Worm (Caenorhabditis elegans) whole organism, L1 larva: Measurements from ENCODE around the gene cpna-2.

Source experiments
- alr-1 ChIP-seq: fragments of 200-800 bp; sonication (Bioruptor generic); optimal IDR thresholded peaks from 2 replicates; lab custom pipeline; 2018; ENCODE audit warnings: borderline replicate concordance, mild to moderate bottlenecking, missing genetic modification characterization, missing compliant biosample characterization
- ama-1 ChIP-seq: fragments of 150-350 bp; optimal IDR thresholded peaks from 2 replicates; lab custom pipeline; 2014
- blmp-1 ChIP-seq: fragments of 150-350 bp; optimal IDR thresholded peaks from 2 replicates; lab custom pipeline; 2014; ENCODE audit warnings: missing biosample characterization, missing genetic modification characterization
- ceh-90 ChIP-seq: sonication (generic microtip); optimal IDR thresholded peaks from 2 replicates; lab custom pipeline; 2016; ENCODE audit warnings: missing genetic modification characterization, missing compliant biosample characterization
- dsc-1 ChIP-seq: sonication (generic microtip); optimal IDR thresholded peaks from 2 replicates; lab custom pipeline; 2016; ENCODE audit warnings: mild to moderate bottlenecking, missing genetic modification characterization, missing compliant biosample characterization
- efl-1 ChIP-seq, 4 experiments: fragments of 150-350 bp; optimal IDR thresholded peaks in 3 of 4; peaks in 1 of 4; 1 replicate in 1 of 4; 2 replicates in 3 of 4; lab custom pipeline; 2014; ENCODE audit warnings: missing biosample characterization in 2 of 4, missing genetic modification characterization in 2 of 4, missing genetic modification reagents in 2 of 4
- elt-2 ChIP-seq: sonication (generic microtip); optimal IDR thresholded peaks from 2 replicates; lab custom pipeline; 2016; ENCODE audit warnings: missing genetic modification characterization, mild to moderate bottlenecking, inconsistent platforms, missing compliant biosample characterization, missing genetic modification reagents
- elt-3 ChIP-seq, 6 experiments: fragments of 150-350 bp in 1 of 6; sonication (generic microtip); optimal IDR thresholded peaks; 2 replicates each; lab custom pipeline; 2017 to 2018; ENCODE audit warnings: missing biosample characterization in 6 of 6, missing genetic modification characterization in 6 of 6, inconsistent platforms in 1 of 6
- grh-1 ChIP-seq: fragments of 200-800 bp; sonication (Bioruptor generic); IDR thresholded peaks from 2 replicates; pipeline ENCODE4 v1.3.6; 2022; ENCODE audit warnings: missing genetic modification reagents, missing genetic modification characterization, missing compliant biosample characterization
- hlh-4 ChIP-seq: sonication (generic microtip); optimal IDR thresholded peaks from 2 replicates; lab custom pipeline; 2016; ENCODE audit warnings: mild to moderate bottlenecking, missing genetic modification characterization, missing compliant biosample characterization
- jun-1 ChIP-seq: fragments of 150-350 bp; optimal IDR thresholded peaks from 2 replicates; lab custom pipeline; 2014; ENCODE audit warnings: missing biosample characterization, missing genetic modification reagents, missing genetic modification characterization
- lin-13 ChIP-seq: fragments of 150-350 bp; optimal IDR thresholded peaks from 2 replicates; lab custom pipeline; 2014; ENCODE audit warnings: missing biosample characterization, missing genetic modification reagents, missing genetic modification characterization
- lin-14 ChIP-seq: fragments of 200-800 bp; sonication (Bioruptor generic); optimal IDR thresholded peaks from 2 replicates; lab custom pipeline; 2018; ENCODE audit warnings: mild to moderate bottlenecking, missing genetic modification characterization, moderate library complexity, missing compliant biosample characterization
- lin-35 ChIP-seq, 2 experiments: fragments of 150-350 bp; optimal IDR thresholded peaks; 2 replicates each; lab custom pipeline; 2014; ENCODE audit warnings: missing biosample characterization in 2 of 2, missing genetic modification characterization in 2 of 2, missing genetic modification reagents in 2 of 2
- lir-3 ChIP-seq: sonication (generic microtip); optimal IDR thresholded peaks from 2 replicates; lab custom pipeline; 2016; ENCODE audit warnings: mild to moderate bottlenecking, missing genetic modification characterization, moderate library complexity, missing compliant biosample characterization; ENCODE audit not compliant: poor library complexity
- lsy-2 ChIP-seq, 2 experiments: fragments of 150-350 bp; optimal IDR thresholded peaks; 2 replicates each; lab custom pipeline; 2014; ENCODE audit warnings: missing biosample characterization in 2 of 2, missing genetic modification characterization in 2 of 2
- nhr-11 ChIP-seq: fragments of 150-350 bp; optimal IDR thresholded peaks from 2 replicates; lab custom pipeline; 2014; ENCODE audit warnings: missing biosample characterization, missing genetic modification characterization
- nhr-19 ChIP-seq: fragments of 200-800 bp; sonication (Bioruptor generic); conservative IDR thresholded peaks from 2 replicates; pipeline ENCODE4 v1.3.6; 2022; ENCODE audit warnings: missing genetic modification characterization, missing compliant biosample characterization
- nhr-20 ChIP-seq: sonication (generic microtip); optimal IDR thresholded peaks from 2 replicates; lab custom pipeline; 2016; ENCODE audit warnings: mild to moderate bottlenecking, missing genetic modification characterization, missing compliant biosample characterization
- nhr-237 ChIP-seq: fragments of 150-350 bp; optimal IDR thresholded peaks from 2 replicates; lab custom pipeline; 2014; ENCODE audit warnings: missing biosample characterization, missing genetic modification characterization
- nhr-28 ChIP-seq: fragments of 150-350 bp; optimal IDR thresholded peaks from 2 replicates; lab custom pipeline; 2014; ENCODE audit warnings: missing biosample characterization, missing genetic modification characterization
- nhr-47 ChIP-seq: sonication (generic microtip); optimal IDR thresholded peaks from 2 replicates; lab custom pipeline; 2016; ENCODE audit warnings: mild to moderate bottlenecking, missing genetic modification characterization, moderate library complexity, missing compliant biosample characterization
- nhr-71 ChIP-seq: sonication (generic microtip); optimal IDR thresholded peaks from 2 replicates; lab custom pipeline; 2016; ENCODE audit warnings: mild to moderate bottlenecking, missing genetic modification characterization, moderate library complexity, missing compliant biosample characterization
- nhr-85 ChIP-seq: sonication (generic microtip); peaks from one replicate; lab custom pipeline; 2016; ENCODE audit warnings: missing genetic modification characterization, inconsistent platforms, missing compliant biosample characterization
- nhr-90 ChIP-seq: sonication (generic microtip); optimal IDR thresholded peaks from 2 replicates; lab custom pipeline; 2016; ENCODE audit warnings: mild to moderate bottlenecking, missing genetic modification characterization, missing compliant biosample characterization; ENCODE audit not compliant: poor library complexity
- pax-3 ChIP-seq: fragments of 200-800 bp; sonication (Bioruptor generic); optimal IDR thresholded peaks from 2 replicates; lab custom pipeline; 2018; ENCODE audit warnings: mild to moderate bottlenecking, missing genetic modification characterization, moderate library complexity, missing compliant biosample characterization
- snu-23 ChIP-seq: sonication (generic microtip); optimal IDR thresholded peaks from 2 replicates; lab custom pipeline; 2016; ENCODE audit warnings: missing genetic modification characterization, missing compliant biosample characterization
- sox-4 ChIP-seq: sonication (generic microtip); optimal IDR thresholded peaks from 2 replicates; lab custom pipeline; 2016; ENCODE audit warnings: missing genetic modification characterization, missing compliant biosample characterization
- sup-37 ChIP-seq: fragments of 200-800 bp; sonication (Bioruptor generic); optimal IDR thresholded peaks from 2 replicates; lab custom pipeline; 2018; ENCODE audit warnings: mild to moderate bottlenecking, missing genetic modification characterization, missing compliant biosample characterization
- swsn-7 ChIP-seq: sonication (generic microtip); optimal IDR thresholded peaks from 2 replicates; lab custom pipeline; 2016; ENCODE audit warnings: missing genetic modification characterization, missing compliant biosample characterization
- unc-30 ChIP-seq: sonication (generic microtip); optimal IDR thresholded peaks from 2 replicates; lab custom pipeline; 2017; ENCODE audit warnings: missing biosample characterization, missing genetic modification characterization
- unc-86 ChIP-seq: sonication (generic microtip); optimal IDR thresholded peaks from 2 replicates; lab custom pipeline; 2016; ENCODE audit warnings: missing genetic modification characterization, missing compliant biosample characterization
- xbp-1 ChIP-seq: sonication (generic microtip); optimal IDR thresholded peaks from 2 replicates; lab custom pipeline; 2016; ENCODE audit warnings: missing genetic modification characterization, missing compliant biosample characterization
- ztf-11 ChIP-seq, 2 experiments: sonication (generic microtip); optimal IDR thresholded peaks; 2 replicates each; lab custom pipeline; 2016 to 2017; ENCODE audit warnings: missing genetic modification characterization in 2 of 2, missing biosample characterization in 1 of 2, missing compliant biosample characterization in 1 of 2

Gene cpna-2

ce11 chrII:7790324-7790898, 65.7 kb downstream of the cpna-2 start, which contains the start of gene srlf-1:
srlf-1 (plus strand) TSS chrII:7790591.
- TF ChIP-seq lin-35 (GFP tag; optimal IDR thresholded peaks at IDR 0.05; lab: Kevin White, UChicago) (peak in 1 of 2 experiments; percentile 23), nhr-85 (peak; percentile 66), unc-30 (tag; lab: Kevin White, UChicago) (no peak), grh-1 (GFP tag; lab: Robert Waterston, UW) (peak; percentile 48), nhr-71 (tag; lab: Kevin White, UChicago) (peak; percentile 33), lin-13 (GFP tag; lab: Kevin White, UChicago) (no peak), nhr-90 (tag; lab: Kevin White, UChicago) (peak; percentile 32), elt-2 (tag; lab: Kevin White, UChicago) (no peak), jun-1 (tag; lab: Kevin White, UChicago) (no peak), snu-23 (GFP tag; lab: Kevin White, UChicago) (peak; percentile 38), pax-3 (tag; lab: Kevin White, UChicago) (no peak), nhr-28 (tag; lab: Kevin White, UChicago) (no peak), nhr-20 (tag; lab: Kevin White, UChicago) (peak; percentile 39), sup-37 (GFP tag; lab: Kevin White, UChicago) (no peak), swsn-7 (tag; lab: Kevin White, UChicago) (peak; percentile 9), lin-14 (peak; percentile 50), nhr-19 (peak; percentile 19; the same call in 1 of the 2 replicates), xbp-1 (tag; lab: Kevin White, UChicago) (peak; percentile 5), efl-1 (optimal IDR thresholded peaks at IDR 0.05; lab: Kevin White, UChicago) (no peak), efl-1 (GFP tag; optimal IDR thresholded peaks at IDR 0.05 in 1 of 2; lab: Kevin White, UChicago) (peak in 1 of 2 experiments; percentile 47), blmp-1 (tag; lab: Kevin White, UChicago) (peak; percentile 83), ama-1 (lab: Kevin White, UChicago) (peak; percentile 77), lsy-2 (tag; optimal IDR thresholded peaks at IDR 0.05; lab: Kevin White, UChicago) (peak in 1 of 2 experiments; percentile 18), nhr-47 (tag; lab: Kevin White, UChicago) (peak; percentile 41)

ce11 chrII:7791408-7792050, 66.8 kb downstream of the cpna-2 start:
- peak; percentile 8 for TF ChIP-seq nhr-71 (tag; lab: Kevin White, UChicago)
- TF ChIP-seq nhr-85: peak; percentile 94
- no peak for TF ChIP-seq sox-4 (tag; lab: Kevin White, UChicago)
- TF ChIP-seq nhr-19: peak; percentile 18; the same call in 1 of the 2 replicates
- no peak for TF ChIP-seq unc-86
- TF ChIP-seq hlh-4 (tag; lab: Kevin White, UChicago): no peak
- peak; percentile 61 for TF ChIP-seq blmp-1 (tag; lab: Kevin White, UChicago)
- TF ChIP-seq lsy-2 (tag; optimal IDR thresholded peaks at IDR 0.05; lab: Kevin White, UChicago): peak; percentile 6 to 32
- no peak for TF ChIP-seq alr-1 (tag; lab: Kevin White, UChicago)
- no peak for TF ChIP-seq dsc-1 (tag; lab: Kevin White, UChicago)
- no peak for TF ChIP-seq efl-1 (optimal IDR thresholded peaks at IDR 0.05; lab: Kevin White, UChicago)
- peak in 1 of 2 experiments; percentile 41 for TF ChIP-seq efl-1 (GFP tag; optimal IDR thresholded peaks at IDR 0.05 in 1 of 2; lab: Kevin White, UChicago)
- no peak for TF ChIP-seq xbp-1 (tag; lab: Kevin White, UChicago)
- no peak for TF ChIP-seq nhr-237 (tag; lab: Kevin White, UChicago)
- TF ChIP-seq elt-3 (tag; optimal IDR thresholded peaks at IDR 0.05; lab: Kevin White, UChicago): peak in 4 of 6 experiments; percentile 20 to 74 (median 44)
- peak; percentile 7 for TF ChIP-seq nhr-47 (tag; lab: Kevin White, UChicago)
- TF ChIP-seq ceh-90 (tag; lab: Kevin White, UChicago): no peak
- no peak for TF ChIP-seq lir-3 (tag; lab: Kevin White, UChicago)
- peak; percentile 29 for TF ChIP-seq ama-1 (lab: Kevin White, UChicago)
- no peak for TF ChIP-seq nhr-11 (tag; lab: Kevin White, UChicago)
- no peak for TF ChIP-seq nhr-28 (tag; lab: Kevin White, UChicago)
- peak; percentile 67 for TF ChIP-seq lin-14
- TF ChIP-seq ztf-11 (tag; optimal IDR thresholded peaks at IDR 0.05; lab: Kevin White, UChicago): no peak
- peak; percentile 75 for TF ChIP-seq grh-1 (GFP tag; lab: Robert Waterston, UW)
